Worm (Caenorhabditis elegans): Measurements from ENCODE around the gene F01G10.4.

ce11 chrIV:10269137-10269933 lies 37.0 kb upstream of the F01G10.4 start, which contains the start of the genes nspd-7 and Y43C5A.2:
- TF ChIP-seq ekl-4 (GFP tag; IDR thresholded peaks at IDR 0.05) (no peak), F55B11.4 (tag; optimal IDR thresholded peaks at IDR 0.05; ENCODE audit: borderline replicate concordance, insufficient read depth) (no peak), dpff-1 (tag; optimal IDR thresholded peaks at IDR 0.05) (no peak), ama-1 (optimal IDR thresholded peaks at IDR 0.05) (no peak), ama-1 (GFP tag; optimal IDR thresholded peaks at IDR 0.05) (no peak), hsf-1 (GFP tag; IDR thresholded peaks at IDR 0.05) (no peak), lin-54 (GFP tag; optimal IDR thresholded peaks at IDR 0.05) (no peak), ets-4 (GFP tag; optimal IDR thresholded peaks at IDR 0.05) (no peak)
